Fruit fly (Drosophila melanogaster) whole organism, embryonic: ENCODE data around the gene CG7903.

Source experiments
- CG12155 ChIP-seq: fragments of 200-800 bp; sonication (Bioruptor generic); optimal IDR thresholded peaks from 3 replicates; lab custom pipeline; 2016; ENCODE audit warnings: missing biosample characterization, missing genetic modification characterization
- CG12744 ChIP-seq: fragments of 200-800 bp; sonication (Bioruptor generic); optimal IDR thresholded peaks from 2 replicates; lab custom pipeline; 2016; ENCODE audit warnings: missing biosample characterization, missing genetic modification characterization
- CG32532 ChIP-seq: fragments of 200-800 bp; sonication (Bioruptor generic); IDR thresholded peaks from 2 replicates; pipeline ENCODE4 v1.3.6; 2022; ENCODE audit warnings: missing biosample characterization, missing genetic modification characterization
- CG6654 ChIP-seq: fragments of 200-800 bp; sonication (Bioruptor generic); optimal IDR thresholded peaks from 2 replicates; lab custom pipeline; 2017; ENCODE audit warnings: missing biosample characterization, mild to moderate bottlenecking, missing genetic modification characterization
- CG6683 ChIP-seq: fragments of 200-800 bp; sonication (Bioruptor generic); optimal IDR thresholded peaks from 2 replicates; lab custom pipeline; 2017; ENCODE audit warnings: missing biosample characterization, mild to moderate bottlenecking, missing genetic modification characterization, missing genetic modification reagents
- Hsf ChIP-seq: fragments of 200-800 bp; sonication (Bioruptor generic); optimal IDR thresholded peaks from 3 replicates; lab custom pipeline; 2016; ENCODE audit warnings: missing biosample characterization, missing genetic modification characterization
- Sin3A ChIP-seq: fragments of >200 bp; optimal IDR thresholded peaks from 2 replicates; lab custom pipeline; 2018
- Tbp ChIP-seq: fragments of >200 bp; optimal IDR thresholded peaks from 2 replicates; lab custom pipeline; 2018; ENCODE audit warnings: missing biosample characterization, missing genetic modification characterization
- ro ChIP-seq: fragments of 200-800 bp; sonication (Bioruptor generic); IDR thresholded peaks from 2 replicates; pipeline ENCODE4 v1.3.6; 2022; ENCODE audit warnings: missing biosample characterization, missing genetic modification characterization
- yki ChIP-seq: fragments of >200 bp; optimal IDR thresholded peaks from 3 replicates; lab custom pipeline; 2018

dm6 chr3R:30000286-30000685, 5.3 kb upstream of the CG7903 start, which contains the start of gene Tace:
- TF ChIP-seq yki (lab: Kevin White, UChicago) (no peak), ro (no peak), Tbp (GFP tag; lab: Kevin White, UChicago) (no peak), Sin3A (lab: Kevin White, UChicago) (no peak), CG6654 (GFP tag; lab: Kevin White, UChicago) (no peak), CG12744 (GFP tag; lab: Kevin White, UChicago) (no peak), CG12155 (no peak), CG6683 (GFP tag; lab: Kevin White, UChicago) (no peak), CG32532 (GFP tag; lab: Robert Waterston, UW) (no peak), Hsf (no peak)
